Fruit fly (Drosophila melanogaster) whole organism, adult: Measurements from ENCODE around the gene CG43055.

ENCODE experiments used
- Crg-1 ChIP-seq: fragments of 200-800 bp; sonication (Bioruptor generic); optimal IDR thresholded peaks from 2 replicates; lab custom pipeline; 2016; ENCODE audit warnings: missing biosample characterization, missing genetic modification characterization
- Mnt ChIP-seq: fragments of 200-800 bp; sonication (Bioruptor generic); optimal IDR thresholded peaks from 2 replicates; lab custom pipeline; 2016; ENCODE audit warnings: missing biosample characterization, mild to moderate bottlenecking, missing genetic modification characterization
- bab1 ChIP-seq: fragments of 200-800 bp; sonication (Bioruptor generic); optimal IDR thresholded peaks from 3 replicates; lab custom pipeline; 2019; ENCODE audit warnings: missing biosample characterization, mild to moderate bottlenecking, missing genetic modification characterization, moderate library complexity
- kay ChIP-seq: fragments of 200-800 bp; sonication (Bioruptor generic); peaks from one replicate; lab custom pipeline; 2016; ENCODE audit warnings: missing biosample characterization, missing genetic modification characterization, borderline replicate concordance

DNA sequence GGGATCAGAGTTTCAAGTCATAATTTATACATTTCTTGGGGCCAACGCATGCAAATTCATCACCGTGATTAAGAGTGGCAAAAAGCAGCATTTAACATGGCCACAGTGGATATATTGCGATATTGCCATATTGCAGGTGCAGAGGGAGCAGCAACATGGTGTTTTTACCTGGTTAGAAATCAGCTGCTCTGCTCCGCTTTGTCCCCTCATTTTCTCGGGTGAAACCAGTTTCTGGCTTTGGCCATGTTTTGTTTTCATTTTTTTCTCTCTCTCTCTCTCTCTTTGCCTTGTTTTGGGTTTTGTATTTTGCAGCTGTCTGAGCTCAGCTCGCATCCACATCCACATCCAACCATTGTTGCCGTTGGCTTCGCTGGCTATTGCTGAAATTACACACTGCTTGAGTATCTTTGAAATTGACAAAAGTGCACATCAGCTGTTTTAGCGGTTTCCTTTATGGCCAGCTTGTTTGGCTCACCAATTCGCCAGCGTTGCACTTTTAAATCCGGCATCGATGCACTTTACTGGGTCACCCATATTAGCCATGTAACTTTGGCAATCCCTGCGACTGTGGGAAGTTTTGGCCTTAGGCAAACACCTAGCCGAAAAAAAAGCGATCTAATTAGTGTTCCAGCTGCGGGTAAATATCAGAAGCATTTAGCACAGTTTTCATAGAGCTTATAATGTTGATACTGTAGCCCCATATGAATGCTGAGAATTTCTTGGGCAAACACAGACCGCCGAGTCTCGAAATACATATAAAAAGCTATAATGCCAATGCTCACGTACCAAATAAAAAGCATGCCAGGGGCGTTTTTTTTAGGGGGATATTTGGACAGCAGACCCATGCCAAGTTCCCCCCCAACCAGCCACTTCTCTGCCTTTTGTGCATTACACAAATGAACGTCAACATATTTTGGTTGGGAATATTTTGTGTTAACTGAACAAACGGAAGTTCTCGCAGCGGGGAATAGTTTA is 35.6 kb upstream of the CG43055 start:
- TF ChIP-seq bab1 (no peak), Crg-1 (GFP tag; lab: Kevin White, UChicago) (no peak), Mnt (GFP tag; lab: Kevin White, UChicago) (no peak), kay (GFP tag; lab: Kevin White, UChicago) (no peak)
